Worm (Caenorhabditis elegans) whole organism, late embryonic: ENCODE measurements around the gene hmg-5.
"Not testable (repeated sequence)": the region's sequence is repeated elsewhere in the genome, so short reads cannot be mapped to it uniquely, and the experiment has no call there.

Experiments used
- F13H6.1 ChIP-seq: sonication (generic microtip); optimal IDR thresholded peaks from 2 replicates; lab custom pipeline; 2016; ENCODE audit warnings: missing genetic modification characterization, missing compliant biosample characterization
- K02D7.2 ChIP-seq: sonication (generic microtip); optimal IDR thresholded peaks from 2 replicates; lab custom pipeline; 2017; ENCODE audit warnings: mild to moderate bottlenecking, missing genetic modification characterization, missing compliant biosample characterization
- K09A11.1 ChIP-seq: sonication (generic microtip); optimal IDR thresholded peaks from 2 replicates; lab custom pipeline; 2017; ENCODE audit warnings: antibody characterized with exemption, mild to moderate bottlenecking, missing genetic modification characterization, missing compliant biosample characterization; ENCODE audit not compliant: insufficient read depth
- Y22D7AL.16 ChIP-seq: sonication (generic microtip); optimal IDR thresholded peaks from 2 replicates; lab custom pipeline; 2016; ENCODE audit warnings: missing genetic modification characterization, missing compliant biosample characterization
- ahr-1 ChIP-seq: sonication (generic microtip); optimal IDR thresholded peaks from 2 replicates; lab custom pipeline; 2016; ENCODE audit warnings: missing genetic modification characterization, missing compliant biosample characterization
- ama-1 ChIP-seq: fragments of 150-350 bp; optimal IDR thresholded peaks from 2 replicates; lab custom pipeline; 2014
- ceh-14 ChIP-seq: sonication (generic microtip); optimal IDR thresholded peaks from 2 replicates; lab custom pipeline; 2016; ENCODE audit warnings: missing genotype, missing genetic modification characterization, missing compliant biosample characterization
- ceh-18 ChIP-seq: sonication (generic microtip); optimal IDR thresholded peaks from 2 replicates; lab custom pipeline; 2016; ENCODE audit warnings: missing genetic modification characterization, missing compliant biosample characterization
- ceh-30 ChIP-seq: fragments of 150-350 bp; optimal IDR thresholded peaks from 2 replicates; lab custom pipeline; 2014; ENCODE audit warnings: missing biosample characterization, missing genetic modification characterization
- ceh-31 ChIP-seq: sonication (generic microtip); optimal IDR thresholded peaks from 2 replicates; lab custom pipeline; 2016; ENCODE audit warnings: missing genetic modification characterization, missing compliant biosample characterization
- ceh-34 ChIP-seq: sonication (generic microtip); optimal IDR thresholded peaks from 2 replicates; lab custom pipeline; 2016; ENCODE audit warnings: mild to moderate bottlenecking, missing genetic modification characterization, missing compliant biosample characterization
- ceh-48 ChIP-seq: sonication (generic microtip); optimal IDR thresholded peaks from 2 replicates; lab custom pipeline; 2016; ENCODE audit warnings: missing genetic modification characterization, inconsistent platforms, missing compliant biosample characterization
- ceh-6 ChIP-seq: fragments of 200-800 bp; sonication (Bioruptor generic); optimal IDR thresholded peaks from 2 replicates; lab custom pipeline; 2018; ENCODE audit warnings: mild to moderate bottlenecking, missing genetic modification characterization, missing compliant biosample characterization
- ceh-9 ChIP-seq: sonication (generic microtip); optimal IDR thresholded peaks from 2 replicates; lab custom pipeline; 2016; ENCODE audit warnings: mild to moderate bottlenecking, missing genetic modification characterization, inconsistent platforms, missing compliant biosample characterization
- elt-4 ChIP-seq: sonication (generic microtip); optimal IDR thresholded peaks from 2 replicates; lab custom pipeline; 2016; ENCODE audit warnings: missing genetic modification characterization, missing compliant biosample characterization
- fkh-10 ChIP-seq: fragments of 150-350 bp; optimal IDR thresholded peaks from 2 replicates; lab custom pipeline; 2014; ENCODE audit warnings: missing biosample characterization, missing genetic modification reagents, missing genetic modification characterization
- gmeb-2 ChIP-seq: sonication (generic microtip); optimal IDR thresholded peaks from 2 replicates; lab custom pipeline; 2016; ENCODE audit warnings: missing genetic modification characterization, inconsistent platforms, missing compliant biosample characterization
- lin-11 ChIP-seq: fragments of 200-800 bp; sonication (Bioruptor generic); optimal IDR thresholded peaks from 2 replicates; lab custom pipeline; 2018; ENCODE audit warnings: mild to moderate bottlenecking, missing genetic modification characterization, missing compliant biosample characterization
- madf-2 ChIP-seq: sonication (generic microtip); optimal IDR thresholded peaks from 2 replicates; lab custom pipeline; 2017; ENCODE audit warnings: missing genetic modification characterization, missing compliant biosample characterization
- mec-3 ChIP-seq: sonication (generic microtip); optimal IDR thresholded peaks from 2 replicates; lab custom pipeline; 2016; ENCODE audit warnings: borderline replicate concordance, missing genetic modification characterization, missing compliant biosample characterization
- nfya-1 ChIP-seq: sonication (generic microtip); optimal IDR thresholded peaks from 2 replicates; lab custom pipeline; 2017; ENCODE audit warnings: missing genetic modification characterization, mild to moderate bottlenecking, missing compliant biosample characterization, antibody characterized with exemption, moderate library complexity
- nhr-11 ChIP-seq: fragments of 150-350 bp; optimal IDR thresholded peaks from 2 replicates; lab custom pipeline; 2014; ENCODE audit warnings: missing biosample characterization, missing genetic modification characterization
- ref-2 ChIP-seq: sonication (generic microtip); optimal IDR thresholded peaks from 2 replicates; lab custom pipeline; 2016; ENCODE audit warnings: missing genetic modification characterization, missing compliant biosample characterization
- rnt-1 ChIP-seq: sonication (generic microtip); optimal IDR thresholded peaks from 2 replicates; lab custom pipeline; 2016; ENCODE audit warnings: missing genetic modification characterization, missing compliant biosample characterization
- sox-2 ChIP-seq: fragments of 200-800 bp; sonication (Bioruptor generic); IDR thresholded peaks from 2 replicates; pipeline ENCODE4 v1.3.6; 2022; ENCODE audit warnings: missing genetic modification reagents, missing genetic modification characterization, missing compliant biosample characterization
- tbx-2 ChIP-seq: sonication (generic microtip); optimal IDR thresholded peaks from 2 replicates; lab custom pipeline; 2016; ENCODE audit warnings: missing genetic modification characterization, missing compliant biosample characterization
- tbx-7 ChIP-seq: sonication (generic microtip); optimal IDR thresholded peaks from 2 replicates; lab custom pipeline; 2016; ENCODE audit warnings: missing genotype, missing genetic modification characterization, missing compliant biosample characterization
- unc-42 ChIP-seq: sonication (generic microtip); optimal IDR thresholded peaks from 2 replicates; lab custom pipeline; 2016; ENCODE audit warnings: missing genotype, missing genetic modification characterization, missing compliant biosample characterization
- unc-86 ChIP-seq: sonication (generic microtip); optimal IDR thresholded peaks from 2 replicates; lab custom pipeline; 2016; ENCODE audit warnings: missing genetic modification characterization, missing compliant biosample characterization
- ztf-16 ChIP-seq: sonication (generic microtip); optimal IDR thresholded peaks from 2 replicates; lab custom pipeline; 2017; ENCODE audit warnings: missing genetic modification characterization, missing compliant biosample characterization

hmg-5 gene

DNA sequence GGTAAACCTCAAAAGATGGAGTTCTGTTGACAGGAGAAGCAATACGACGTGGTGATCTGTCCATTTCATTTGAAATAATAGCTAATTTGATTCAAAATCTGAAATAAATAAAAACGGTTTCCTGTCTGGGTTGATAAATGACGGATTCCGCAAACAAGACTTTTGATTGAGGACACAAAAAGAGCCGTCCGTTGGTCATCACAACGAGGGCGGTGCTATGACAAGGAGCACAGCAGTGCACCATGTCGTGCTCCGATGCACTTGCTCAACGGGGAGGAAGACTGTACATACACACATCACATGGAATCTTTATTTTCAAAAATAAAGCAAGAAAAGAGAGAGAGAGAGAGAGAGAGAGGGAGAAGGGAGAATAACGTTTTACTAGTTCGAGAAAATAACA lies 4.3 kb downstream of the hmg-5 start, which contains the start of gene nep-16:
nep-16 (minus strand) TSS at position 101 of the 400 bp plus-strand sequence.
- TF ChIP-seq elt-4 (tag; lab: Kevin White, UChicago) = no peak

DNA sequence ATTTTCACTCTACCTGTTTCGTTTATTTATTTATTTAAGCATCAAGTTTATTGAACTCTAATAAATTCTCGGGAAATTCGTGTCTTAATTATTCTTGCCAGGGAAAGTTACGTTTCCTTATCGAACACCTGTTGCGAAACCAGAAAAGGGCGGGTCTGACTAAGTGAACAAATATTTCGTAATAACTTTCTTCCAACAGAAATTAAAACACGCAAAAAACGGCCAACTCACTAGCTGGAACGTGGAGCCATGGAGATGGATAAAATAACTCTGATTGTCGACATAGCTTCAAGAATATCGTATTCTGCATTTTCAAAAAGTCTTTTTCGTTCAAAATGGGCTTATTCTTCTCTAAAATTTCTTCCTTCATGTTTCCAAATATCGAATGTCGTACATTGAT lies 11.4 kb downstream of the hmg-5 start, which contains the start of gene warf-1:
warf-1 (plus strand) TSS at position 209 of the 400 bp plus-strand sequence.
- TF ChIP-seq ceh-30 (tag; lab: Kevin White, UChicago); unc-86; F13H6.1 (tag; lab: Kevin White, UChicago): not testable (repeated sequence)
- TF ChIP-seq, all 69 proteins: peak for 0; not testable (repeated sequence) for 69

DNA sequence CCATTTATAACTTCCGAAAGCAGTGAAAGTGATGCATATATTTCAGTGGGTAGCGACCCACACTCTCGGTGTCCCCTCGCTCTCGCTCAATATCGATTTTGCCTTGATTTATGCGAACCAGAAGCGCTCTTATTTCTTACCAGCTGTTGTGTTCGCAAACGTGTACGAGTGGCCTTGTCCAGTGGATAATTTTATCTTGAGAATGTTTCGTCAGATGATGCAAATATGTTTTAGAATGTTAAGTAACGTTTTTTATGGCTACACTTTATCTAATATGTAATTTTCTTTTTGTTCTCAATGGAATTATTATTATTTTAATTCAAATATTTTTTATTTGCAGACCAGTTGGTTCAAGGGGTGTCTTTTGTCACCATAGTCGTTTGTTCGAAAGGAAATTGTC lies 13.0 kb downstream of the hmg-5 start, which contains the start of gene plp-1:
plp-1 (plus strand) TSS at position 341 of the 400 bp plus-strand sequence.
- TF ChIP-seq ceh-48 = peak; percentile 52
- TF ChIP-seq mec-3 (tag; lab: Kevin White, UChicago) = no peak

DNA sequence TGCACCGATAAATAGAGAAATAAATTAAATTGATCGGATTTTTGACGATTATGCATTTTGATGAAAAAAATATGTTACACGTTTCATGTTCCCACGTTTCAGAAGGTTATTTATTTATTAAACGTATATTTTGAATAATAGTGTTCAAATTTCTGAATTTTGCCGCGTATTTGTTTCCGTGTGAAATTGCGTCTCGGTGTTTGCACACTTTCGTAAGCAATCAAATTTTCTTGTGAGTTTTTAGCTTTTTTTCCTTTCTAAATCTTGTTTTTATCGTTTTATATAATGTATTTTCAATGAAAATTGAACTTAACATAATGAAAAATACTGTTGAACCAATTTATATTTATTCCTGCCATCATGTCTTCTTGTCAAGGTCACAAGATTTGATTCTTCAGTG lies 13.5 kb downstream of the hmg-5 start, which contains the start of gene F45E4.6:
F45E4.6 (minus strand) TSS at position 14 of the 400 bp plus-strand sequence.
- TF ChIP-seq ceh-30 (tag; lab: Kevin White, UChicago) (no peak), gmeb-2 (no peak), unc-86 (no peak), nhr-11 (tag; lab: Kevin White, UChicago) (no peak), unc-42 (tag; lab: Kevin White, UChicago) (peak; percentile 60), K02D7.2 (tag; lab: Kevin White, UChicago) (no peak), ceh-14 (no peak), sox-2 (GFP tag; lab: Robert Waterston, UW) (no peak)

DNA sequence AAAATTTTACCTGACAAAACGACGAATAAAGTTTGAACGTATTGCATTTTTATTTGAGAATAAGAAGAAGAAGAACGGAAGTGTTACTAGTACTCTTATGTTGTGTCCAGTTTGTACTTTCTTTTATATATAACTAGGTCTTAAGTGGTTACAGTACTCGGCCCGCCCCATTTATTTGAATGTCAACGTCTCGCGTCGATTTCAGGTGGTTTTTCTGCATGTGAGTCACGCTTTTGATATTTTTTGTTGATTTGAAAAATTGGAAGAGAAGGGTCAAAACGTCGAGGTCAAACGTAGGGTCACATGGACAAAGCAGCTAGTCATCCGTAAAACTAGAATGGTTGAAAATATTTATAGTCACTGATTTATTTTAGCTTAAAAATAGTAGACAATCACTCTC lies 17.1 kb downstream of the hmg-5 start, which contains the start of gene F45E4.5:
F45E4.5 (minus strand) TSS at position 101 of the 400 bp plus-strand sequence.
- TF ChIP-seq lin-11 (tag; lab: Kevin White, UChicago) (no peak), ama-1 (lab: Kevin White, UChicago) (no peak), ceh-34 (tag; lab: Kevin White, UChicago) (no peak), nhr-11 (tag; lab: Kevin White, UChicago) (no peak), rnt-1 (no peak), ceh-18 (tag; lab: Kevin White, UChicago) (no peak), tbx-2 (tag; lab: Kevin White, UChicago) (no peak), ceh-31 (tag; lab: Kevin White, UChicago) (no peak), unc-42 (tag; lab: Kevin White, UChicago) (no peak), nfya-1 (tag; lab: Kevin White, UChicago) (no peak), madf-2 (tag; lab: Kevin White, UChicago) (no peak)

DNA sequence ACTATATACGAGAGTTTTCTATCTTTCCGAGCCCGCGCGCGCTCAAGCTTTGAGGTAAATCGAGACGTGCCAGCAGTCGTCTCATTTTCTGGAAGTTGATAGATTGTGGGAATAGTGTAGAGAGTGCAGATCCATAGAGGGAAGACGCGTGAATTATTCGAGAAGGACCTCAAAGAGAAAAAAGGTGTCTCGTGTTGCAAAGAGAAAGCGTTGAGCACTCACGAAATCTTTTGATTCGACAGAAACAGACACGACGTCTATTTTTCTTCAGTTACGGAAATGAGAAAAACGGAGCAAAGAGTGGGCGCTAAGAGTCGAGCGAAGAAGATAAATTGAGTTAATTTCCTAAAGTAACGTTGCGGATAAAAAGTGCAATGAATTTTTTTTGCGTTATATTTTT lies 22.2 kb downstream of the hmg-5 start:
- TF ChIP-seq ztf-16 = no peak
- TF ChIP-seq ref-2 (tag; lab: Kevin White, UChicago) = no peak
- no peak for TF ChIP-seq tbx-7 (tag; lab: Kevin White, UChicago)
- TF ChIP-seq mec-3 (tag; lab: Kevin White, UChicago) = no peak
- TF ChIP-seq unc-42 (tag; lab: Kevin White, UChicago) = peak; percentile 26
- TF ChIP-seq ceh-6 (GFP tag; lab: Kevin White, UChicago) = no peak
- no peak for TF ChIP-seq ceh-9 (tag; lab: Kevin White, UChicago)
- no peak for TF ChIP-seq K09A11.1 (tag; lab: Kevin White, UChicago)
- no peak for TF ChIP-seq fkh-10 (GFP tag; lab: Kevin White, UChicago)
- TF ChIP-seq Y22D7AL.16 (tag; lab: Kevin White, UChicago) = peak; percentile 6
- no peak for TF ChIP-seq lin-11 (tag; lab: Kevin White, UChicago)
- TF ChIP-seq sox-2 (GFP tag; lab: Robert Waterston, UW) = no peak
- TF ChIP-seq ahr-1 (tag; lab: Kevin White, UChicago) = no peak
- peak; percentile 0 for TF ChIP-seq ceh-31 (tag; lab: Kevin White, UChicago)
- no peak for TF ChIP-seq ceh-34 (tag; lab: Kevin White, UChicago)
